Worm (Caenorhabditis elegans) whole organism, L4 larva: ENCODE results near the gene fax-1.

Experiments used
- F10B5.3 ChIP-seq: sonication (generic microtip); optimal IDR thresholded peaks from 2 replicates; lab custom pipeline; 2016; ENCODE audit warnings: mild to moderate bottlenecking, missing genetic modification characterization, missing compliant biosample characterization
- F26F4.8 ChIP-seq: fragments of 200-800 bp; sonication (Bioruptor generic); conservative IDR thresholded peaks from 2 replicates; pipeline ENCODE4 v1.3.6; 2022; ENCODE audit warnings: missing genetic modification characterization, missing compliant biosample characterization
- F44E2.7 ChIP-seq: fragments of 200-800 bp; sonication (Bioruptor generic); IDR thresholded peaks from 2 replicates; pipeline ENCODE4 v2.1.2; 2022; ENCODE audit warnings: missing genetic modification characterization, missing compliant biosample characterization
- T20F7.1 ChIP-seq: fragments of 200-800 bp; sonication (Bioruptor generic); optimal IDR thresholded peaks from 2 replicates; lab custom pipeline; 2018; ENCODE audit warnings: mild to moderate bottlenecking, missing genetic modification characterization, missing compliant biosample characterization
- T26A8.4 ChIP-seq: fragments of 200-800 bp; sonication (Bioruptor generic); IDR thresholded peaks from 2 replicates; pipeline ENCODE4 v1.3.6; 2022; ENCODE audit warnings: missing genetic modification characterization, missing compliant biosample characterization
- aha-1 ChIP-seq: fragments of 150-350 bp; peaks from one replicate; lab custom pipeline; 2014; ENCODE audit warnings: missing biosample characterization, missing genetic modification characterization
- ama-1 ChIP-seq: fragments of 150-350 bp; optimal IDR thresholded peaks from 2 replicates; lab custom pipeline; 2014; ENCODE audit warnings: inconsistent platforms, mixed read lengths
- ceh-20 ChIP-seq: fragments of 200-800 bp; sonication (Bioruptor generic); IDR thresholded peaks from 2 replicates; pipeline ENCODE4 v1.3.6; 2022; ENCODE audit warnings: missing genetic modification reagents, missing genetic modification characterization, missing compliant biosample characterization
- ceh-28 ChIP-seq: fragments of 150-350 bp; optimal IDR thresholded peaks from 2 replicates; lab custom pipeline; 2014; ENCODE audit warnings: missing biosample characterization, missing genetic modification reagents, missing genetic modification characterization
- ctbp-1 ChIP-seq: fragments of 200-800 bp; sonication (Bioruptor generic); IDR thresholded peaks from 2 replicates; pipeline ENCODE4 v1.3.6; 2022; ENCODE audit warnings: missing genetic modification reagents, missing genetic modification characterization, missing compliant biosample characterization
- daf-16 ChIP-seq, 3 experiments: sonication (generic microtip); optimal IDR thresholded peaks; 2 replicates each; lab custom pipeline; 2016 to 2017; ENCODE audit warnings: missing genetic modification characterization in 3 of 3, missing genetic modification reagents in 3 of 3, mild to moderate bottlenecking in 2 of 3, missing compliant biosample characterization in 2 of 3, missing biosample characterization in 1 of 3, moderate library complexity in 1 of 3
- dmd-6 ChIP-seq: fragments of 200-800 bp; sonication (Bioruptor generic); IDR thresholded peaks from 2 replicates; pipeline ENCODE4 v1.3.6; 2022; ENCODE audit warnings: missing genetic modification reagents, missing genetic modification characterization, missing compliant biosample characterization
- dmd-8 ChIP-seq: fragments of 200-800 bp; sonication (Bioruptor generic); IDR thresholded peaks from 2 replicates; pipeline ENCODE4 v1.3.6; 2022; ENCODE audit warnings: missing genetic modification characterization, missing compliant biosample characterization
- dmd-9 ChIP-seq: fragments of 200-800 bp; sonication (Bioruptor generic); IDR thresholded peaks from 2 replicates; pipeline ENCODE4 v1.3.6; 2022; ENCODE audit warnings: missing genetic modification reagents, missing genetic modification characterization, missing compliant biosample characterization
- dpl-1 ChIP-seq: fragments of 150-350 bp; optimal IDR thresholded peaks from 2 replicates; lab custom pipeline; 2014; ENCODE audit warnings: missing biosample characterization, missing genetic modification reagents, missing genetic modification characterization
- duxl-1 ChIP-seq: sonication (generic microtip); optimal IDR thresholded peaks from 2 replicates; lab custom pipeline; 2016; ENCODE audit warnings: mild to moderate bottlenecking, missing genetic modification characterization, moderate library complexity, missing compliant biosample characterization; ENCODE audit not compliant: poor library complexity
- dve-1 ChIP-seq: sonication (generic microtip); optimal IDR thresholded peaks from 2 replicates; lab custom pipeline; 2017; ENCODE audit warnings: antibody characterized with exemption, mild to moderate bottlenecking, missing genetic modification characterization, missing compliant biosample characterization; ENCODE audit not compliant: insufficient read depth
- fos-1 ChIP-seq: fragments of 150-350 bp; optimal IDR thresholded peaks from 2 replicates; lab custom pipeline; 2014; ENCODE audit warnings: missing biosample characterization, missing genetic modification characterization
- gei-8 ChIP-seq: fragments of 200-800 bp; sonication (Bioruptor generic); optimal IDR thresholded peaks from 2 replicates; lab custom pipeline; 2018; ENCODE audit warnings: mild to moderate bottlenecking, missing genetic modification characterization, missing compliant biosample characterization
- hif-1 ChIP-seq, 2 experiments: sonication (generic microtip); optimal IDR thresholded peaks; 2 replicates each; lab custom pipeline; 2016 to 2017; ENCODE audit warnings: missing compliant biosample characterization in 2 of 2, missing genetic modification characterization in 2 of 2, missing genetic modification reagents in 2 of 2, missing genotype in 2 of 2, mild to moderate bottlenecking in 1 of 2
- hlh-11 ChIP-seq: fragments of 200-800 bp; sonication (Bioruptor generic); optimal IDR thresholded peaks from 2 replicates; lab custom pipeline; 2018; ENCODE audit warnings: mild to moderate bottlenecking, missing genetic modification characterization, missing compliant biosample characterization
- hmg-1.1 ChIP-seq: fragments of 200-800 bp; sonication (Bioruptor generic); IDR thresholded peaks from 2 replicates; pipeline ENCODE4 v1.3.6; 2022; ENCODE audit warnings: missing genetic modification reagents, missing genetic modification characterization, missing compliant biosample characterization
- jun-1 ChIP-seq: fragments of 150-350 bp; optimal IDR thresholded peaks from 2 replicates; lab custom pipeline; 2014; ENCODE audit warnings: missing biosample characterization, missing genetic modification reagents, missing genetic modification characterization
- lin-15B ChIP-seq: fragments of 150-350 bp; sonication (generic microtip); optimal IDR thresholded peaks from 3 replicates; lab custom pipeline; 2014; ENCODE audit warnings: missing biosample characterization, missing genetic modification characterization
- lin-29 ChIP-seq: fragments of 200-800 bp; sonication (Bioruptor generic); IDR thresholded peaks from 2 replicates; pipeline ENCODE4 v1.3.6; 2022; ENCODE audit warnings: missing genetic modification reagents, missing genetic modification characterization, missing compliant biosample characterization
- lir-3 ChIP-seq: sonication (generic microtip); optimal IDR thresholded peaks from 2 replicates; lab custom pipeline; 2016; ENCODE audit warnings: mild to moderate bottlenecking, missing genetic modification characterization, missing compliant biosample characterization
- mep-1 ChIP-seq: fragments of 150-350 bp; sonication (generic microtip); optimal IDR thresholded peaks from 3 replicates; lab custom pipeline; 2014; ENCODE audit warnings: missing biosample characterization, missing genetic modification characterization
- mes-2 ChIP-seq: sonication (generic microtip); optimal IDR thresholded peaks from 2 replicates; lab custom pipeline; 2016; ENCODE audit warnings: missing genotype, mild to moderate bottlenecking, missing genetic modification characterization, missing compliant biosample characterization; ENCODE audit not compliant: poor library complexity, severe bottlenecking
- mxl-2 ChIP-seq: fragments of 200-800 bp; sonication (Bioruptor generic); conservative IDR thresholded peaks from 2 replicates; pipeline ENCODE4 v1.3.6; 2022; ENCODE audit warnings: missing genetic modification reagents, missing genetic modification characterization, missing compliant biosample characterization
- nhr-102 ChIP-seq: sonication (generic microtip); optimal IDR thresholded peaks from 2 replicates; lab custom pipeline; 2016; ENCODE audit warnings: mild to moderate bottlenecking, missing genetic modification characterization, moderate library complexity, missing compliant biosample characterization
- nhr-11 ChIP-seq: fragments of 150-350 bp; optimal IDR thresholded peaks from 2 replicates; lab custom pipeline; 2014; ENCODE audit warnings: missing biosample characterization, missing genetic modification characterization
- nhr-28 ChIP-seq: fragments of 150-350 bp; optimal IDR thresholded peaks from 2 replicates; lab custom pipeline; 2014; ENCODE audit warnings: missing biosample characterization, missing genetic modification characterization
- nhr-41 ChIP-seq: fragments of 200-800 bp; sonication (Bioruptor generic); IDR thresholded peaks from 2 replicates; pipeline ENCODE4 v1.3.6; 2022; ENCODE audit warnings: missing genetic modification reagents, missing genetic modification characterization, missing compliant biosample characterization
- nhr-42 ChIP-seq: fragments of 200-800 bp; sonication (Bioruptor generic); IDR thresholded peaks from 2 replicates; pipeline ENCODE4 v1.3.6; 2022; ENCODE audit warnings: missing genetic modification characterization, missing compliant biosample characterization
- nhr-48 ChIP-seq: sonication (generic microtip); optimal IDR thresholded peaks from 2 replicates; lab custom pipeline; 2016; ENCODE audit warnings: mild to moderate bottlenecking, missing genetic modification characterization, missing compliant biosample characterization
- nhr-77 ChIP-seq: fragments of 150-350 bp; optimal IDR thresholded peaks from 2 replicates; lab custom pipeline; 2014; ENCODE audit warnings: missing biosample characterization, missing genetic modification characterization
- php-3 ChIP-seq: fragments of 200-800 bp; sonication (Bioruptor generic); IDR thresholded peaks from 2 replicates; pipeline ENCODE4 v1.3.6; 2022; ENCODE audit warnings: missing genetic modification reagents, missing genetic modification characterization, missing compliant biosample characterization
- pqm-1 ChIP-seq: sonication (generic microtip); optimal IDR thresholded peaks from 2 replicates; lab custom pipeline; 2017; ENCODE audit warnings: missing biosample characterization, missing genetic modification characterization
- saeg-2 ChIP-seq: fragments of 200-800 bp; sonication (Bioruptor generic); IDR thresholded peaks from 2 replicates; pipeline ENCODE4 v1.3.6; 2022; ENCODE audit warnings: missing genetic modification reagents, missing genetic modification characterization, missing compliant biosample characterization
- sdz-12 ChIP-seq: fragments of 200-800 bp; sonication (Bioruptor generic); optimal IDR thresholded peaks from 2 replicates; lab custom pipeline; 2018; ENCODE audit warnings: mild to moderate bottlenecking, missing genetic modification characterization, missing compliant biosample characterization
- set-16 ChIP-seq: fragments of 200-800 bp; sonication (Bioruptor generic); IDR thresholded peaks from 2 replicates; pipeline ENCODE4 v1.3.6; 2022; ENCODE audit warnings: missing genetic modification reagents, missing genetic modification characterization, missing compliant biosample characterization
- spr-1 ChIP-seq: sonication (generic microtip); optimal IDR thresholded peaks from 2 replicates; lab custom pipeline; 2016; ENCODE audit warnings: mild to moderate bottlenecking, missing genetic modification characterization, missing compliant biosample characterization
- tag-97 ChIP-seq: fragments of 200-800 bp; sonication (Bioruptor generic); IDR thresholded peaks from 2 replicates; pipeline ENCODE4 v1.3.6; 2022; ENCODE audit warnings: missing genetic modification characterization, missing compliant biosample characterization
- tra-1 ChIP-seq: fragments of 200-800 bp; sonication (Bioruptor generic); IDR thresholded peaks from 2 replicates; pipeline ENCODE4 v1.3.6; 2022; ENCODE audit warnings: missing genetic modification reagents, missing genetic modification characterization, missing compliant biosample characterization
- unc-130 ChIP-seq: sonication (generic microtip); optimal IDR thresholded peaks from 2 replicates; lab custom pipeline; 2016; ENCODE audit warnings: missing genetic modification reagents, missing genetic modification characterization, missing compliant biosample characterization
- unc-39 ChIP-seq: sonication (generic microtip); optimal IDR thresholded peaks from 2 replicates; lab custom pipeline; 2017; ENCODE audit warnings: missing biosample characterization, missing genetic modification characterization
- zfp-2 ChIP-seq: sonication (generic microtip); optimal IDR thresholded peaks from 2 replicates; lab custom pipeline; 2016; ENCODE audit warnings: mild to moderate bottlenecking, missing genetic modification characterization, missing compliant biosample characterization
- zfp-3 ChIP-seq: fragments of 200-800 bp; sonication (Bioruptor generic); conservative IDR thresholded peaks from 2 replicates; pipeline ENCODE4 v1.3.6; 2022; ENCODE audit warnings: missing genetic modification reagents, missing genetic modification characterization, missing compliant biosample characterization
- zip-11 ChIP-seq: fragments of 200-800 bp; sonication (Bioruptor generic); IDR thresholded peaks from 2 replicates; pipeline ENCODE4 v1.3.6; 2022; ENCODE audit warnings: missing genetic modification characterization, missing compliant biosample characterization
- zip-2 ChIP-seq: fragments of 150-350 bp; optimal IDR thresholded peaks from 2 replicates; lab custom pipeline; 2014; ENCODE audit warnings: missing biosample characterization, missing genetic modification characterization
- ztf-11 ChIP-seq: fragments of 150-350 bp; optimal IDR thresholded peaks from 2 replicates; lab custom pipeline; 2014; ENCODE audit warnings: missing biosample characterization, missing genetic modification characterization
- ztf-7 ChIP-seq: fragments of 150-350 bp; optimal IDR thresholded peaks from 2 replicates; lab custom pipeline; 2014; ENCODE audit warnings: missing biosample characterization, missing genetic modification characterization

fax-1 gene

ce11 chrX:3235358-3235816 is 36.2 kb upstream of the fax-1 start, which contains the start of gene F28B4.3:
Gene F28B4.3, minus strand, starts transcription at chrX:3235408.
- TF ChIP-seq F26F4.8 (no peak), daf-16 (GFP tag; optimal IDR thresholded peaks at IDR 0.05; lab: Kevin White, UChicago) (no peak), daf-16 (tag; optimal IDR thresholded peaks at IDR 0.05; lab: Kevin White, UChicago) (peak; percentile 37), zfp-2 (tag; lab: Kevin White, UChicago) (no peak), gei-8 (GFP tag; lab: Kevin White, UChicago) (no peak), duxl-1 (peak; percentile 3), pqm-1 (peak; percentile 96), hif-1 (tag; optimal IDR thresholded peaks at IDR 0.05; lab: Kevin White, UChicago) (no peak), hmg-1.1 (no peak), sdz-12 (no peak), ctbp-1 (no peak), mep-1 (tag; lab: Kevin White, UChicago) (no peak), dmd-6 (peak; percentile 73), unc-130 (GFP tag; lab: Kevin White, UChicago) (no peak), spr-1 (tag; lab: Kevin White, UChicago) (no peak), T20F7.1 (GFP tag; lab: Kevin White, UChicago) (no peak), mes-2 (tag; lab: Kevin White, UChicago) (peak; percentile 29), tra-1 (GFP tag; lab: Robert Waterston, UW) (0 out of 2 replicates have a peak, but pooled peaks have one; percentile 47), set-16 (GFP tag; lab: Robert Waterston, UW) (no peak), tag-97 (GFP tag; lab: Robert Waterston, UW) (no peak), zip-11 (GFP tag; lab: Robert Waterston, UW) (no peak), unc-39 (tag; lab: Kevin White, UChicago) (no peak), mxl-2 (GFP tag; lab: Robert Waterston, UW) (no peak), saeg-2 (GFP tag; lab: Robert Waterston, UW) (no peak), lin-29 (GFP tag; lab: Robert Waterston, UW) (no peak), ceh-20 (GFP tag; lab: Robert Waterston, UW) (peak; percentile 29; the same call in 1 of the 2 replicates), nhr-11 (tag; lab: Kevin White, UChicago) (no peak), jun-1 (tag; lab: Kevin White, UChicago) (peak; percentile 26), nhr-77 (peak; percentile 47), dmd-8 (GFP tag; lab: Robert Waterston, UW) (no peak), fos-1 (tag; lab: Kevin White, UChicago) (no peak), lir-3 (tag; lab: Kevin White, UChicago) (no peak), lin-15B (tag; lab: Kevin White, UChicago) (no peak), php-3 (GFP tag; lab: Robert Waterston, UW) (peak; percentile 93), T26A8.4 (GFP tag; lab: Robert Waterston, UW) (no peak), zfp-3 (GFP tag; lab: Robert Waterston, UW) (no peak), nhr-41 (GFP tag; lab: Robert Waterston, UW) (no peak), nhr-42 (GFP tag; lab: Robert Waterston, UW) (no peak), F10B5.3 (tag; lab: Kevin White, UChicago) (no peak), ztf-7 (tag; lab: Kevin White, UChicago) (no peak), aha-1 (tag; lab: Kevin White, UChicago) (no peak), nhr-102 (tag; lab: Kevin White, UChicago) (peak; percentile 4), zip-2 (no peak), dpl-1 (GFP tag; lab: Kevin White, UChicago) (no peak), nhr-48 (tag; lab: Kevin White, UChicago) (no peak), nhr-28 (peak; percentile 86), hlh-11 (tag; lab: Kevin White, UChicago) (peak; percentile 68), ceh-28 (tag; lab: Kevin White, UChicago) (no peak), dve-1 (tag; lab: Kevin White, UChicago) (peak; percentile 75), F44E2.7 (GFP tag; lab: Robert Waterston, UW) (no peak), dmd-9 (GFP tag; lab: Robert Waterston, UW) (no peak), ztf-11 (tag; lab: Kevin White, UChicago) (no peak), ama-1 (lab: Kevin White, UChicago) (no peak)
